Worm (Caenorhabditis elegans) whole organism, L3 larva: ENCODE measurements around the gene nlp-81.

Source experiments
- ama-1 ChIP-seq: fragments of 150-350 bp; optimal IDR thresholded peaks from 2 replicates; lab custom pipeline; 2018
- elt-1 ChIP-seq: fragments of 150-350 bp; optimal IDR thresholded peaks from 2 replicates; lab custom pipeline; 2014; ENCODE audit warnings: missing biosample characterization, missing genetic modification characterization
- nhr-25 ChIP-seq: sonication (generic microtip); optimal IDR thresholded peaks from 2 replicates; lab custom pipeline; 2017; ENCODE audit warnings: missing biosample characterization, missing genetic modification characterization
- pha-4 ChIP-seq: fragments of 150-350 bp; optimal IDR thresholded peaks from 2 replicates; lab custom pipeline; 2014; ENCODE audit warnings: missing biosample characterization, missing genetic modification reagents, missing genetic modification characterization
- pqm-1 ChIP-seq: fragments of 150-350 bp; optimal IDR thresholded peaks from 2 replicates; lab custom pipeline; 2017; ENCODE audit warnings: missing biosample characterization, missing genetic modification characterization, inconsistent platforms
- snpc-4 ChIP-seq: fragments of 150-350 bp; optimal IDR thresholded peaks from 2 replicates; lab custom pipeline; 2014; ENCODE audit warnings: missing biosample characterization, missing genetic modification characterization
- unc-39 ChIP-seq: sonication (generic microtip); optimal IDR thresholded peaks from 4 replicates; lab custom pipeline; 2017; ENCODE audit warnings: missing biosample characterization, missing genetic modification characterization
- unc-62 ChIP-seq: fragments of 150-350 bp; sonication (generic microtip); optimal IDR thresholded peaks from 4 replicates; lab custom pipeline; 2014; ENCODE audit warnings: missing biosample characterization, missing genetic modification reagents, missing genetic modification characterization
- zag-1 ChIP-seq: fragments of 150-350 bp; optimal IDR thresholded peaks from 2 replicates; lab custom pipeline; 2014; ENCODE audit warnings: missing biosample characterization, missing genetic modification characterization
- ztf-11 ChIP-seq: fragments of 150-350 bp; optimal IDR thresholded peaks from 2 replicates; lab custom pipeline; 2014; ENCODE audit warnings: missing biosample characterization, missing genetic modification characterization
- ztf-4 ChIP-seq: fragments of 150-350 bp; optimal IDR thresholded peaks from 2 replicates; lab custom pipeline; 2014; ENCODE audit warnings: missing biosample characterization, missing genetic modification characterization

ce11 chrIV:3145587-3145986 lies 30.3 kb downstream of the nlp-81 start, which contains the start of gene T23E1.3:
- no peak for TF ChIP-seq unc-62 (GFP tag; lab: Kevin White, UChicago)
- TF ChIP-seq pqm-1 (tag; lab: Kevin White, UChicago): no peak
- TF ChIP-seq ama-1 (lab: Kevin White, UChicago): no peak
- no peak for TF ChIP-seq unc-39 (tag; lab: Kevin White, UChicago)
- no peak for TF ChIP-seq snpc-4 (tag; lab: Kevin White, UChicago)
- TF ChIP-seq ztf-11 (tag; lab: Kevin White, UChicago): no peak
- no peak for TF ChIP-seq pha-4
- TF ChIP-seq zag-1: no peak
- no peak for TF ChIP-seq ztf-4 (tag; lab: Kevin White, UChicago)
- TF ChIP-seq elt-1 (tag; lab: Kevin White, UChicago): no peak
- no peak for TF ChIP-seq nhr-25 (tag; lab: Kevin White, UChicago)
